Worm (Caenorhabditis elegans) whole organism, L2 larva: ENCODE measurements around the gene nhr-36.
A peak's percentile ranks its signal among the peaks of the same experiment; 100 is the strongest.

Experiments
- C34F6.9 ChIP-seq: fragments of 150-350 bp; optimal IDR thresholded peaks from 2 replicates; lab custom pipeline; 2014; ENCODE audit warnings: missing biosample characterization, missing genetic modification characterization
- F13H6.1 ChIP-seq: sonication (generic microtip); optimal IDR thresholded peaks from 2 replicates; lab custom pipeline; 2016; ENCODE audit warnings: missing genetic modification characterization, missing compliant biosample characterization
- R02D3.7 ChIP-seq: fragments of 150-350 bp; optimal IDR thresholded peaks from 2 replicates; lab custom pipeline; 2014; ENCODE audit warnings: missing biosample characterization, missing genetic modification characterization
- Y55F3AM.14 ChIP-seq: fragments of 200-800 bp; sonication (Bioruptor generic); optimal IDR thresholded peaks from 2 replicates; lab custom pipeline; 2018; ENCODE audit warnings: mild to moderate bottlenecking, missing genetic modification characterization, missing compliant biosample characterization
- ZK546.5 ChIP-seq: sonication (generic microtip); optimal IDR thresholded peaks from 2 replicates; lab custom pipeline; 2017; ENCODE audit warnings: missing biosample characterization, missing genetic modification characterization
- alr-1 ChIP-seq: fragments of 150-350 bp; optimal IDR thresholded peaks from 2 replicates; lab custom pipeline; 2014; ENCODE audit warnings: missing biosample characterization, missing genetic modification characterization
- aly-2 ChIP-seq: fragments of 150-350 bp; optimal IDR thresholded peaks from 2 replicates; lab custom pipeline; 2014; ENCODE audit warnings: missing biosample characterization, missing genetic modification characterization
- ama-1 ChIP-seq: fragments of 150-350 bp; optimal IDR thresholded peaks from 2 replicates; lab custom pipeline; 2018; ENCODE audit warnings: inconsistent platforms
- ceh-82 ChIP-seq: fragments of 150-350 bp; optimal IDR thresholded peaks from 2 replicates; lab custom pipeline; 2014; ENCODE audit warnings: missing biosample characterization, missing genetic modification characterization
- crh-2 ChIP-seq: sonication (generic microtip); optimal IDR thresholded peaks from 2 replicates; lab custom pipeline; 2017; ENCODE audit warnings: missing biosample characterization, missing genetic modification characterization
- dmd-4 ChIP-seq: sonication (generic microtip); optimal IDR thresholded peaks from 2 replicates; lab custom pipeline; 2017; ENCODE audit warnings: missing biosample characterization, missing genetic modification characterization
- elt-1 ChIP-seq: fragments of 150-350 bp; optimal IDR thresholded peaks from 2 replicates; lab custom pipeline; 2014; ENCODE audit warnings: missing biosample characterization, missing genetic modification characterization
- fos-1 ChIP-seq: fragments of 150-350 bp; optimal IDR thresholded peaks from 2 replicates; lab custom pipeline; 2014; ENCODE audit warnings: missing biosample characterization, missing genetic modification characterization
- gmeb-1 ChIP-seq: fragments of 150-350 bp; optimal IDR thresholded peaks from 2 replicates; lab custom pipeline; 2014; ENCODE audit warnings: missing biosample characterization, missing genetic modification characterization
- lin-11 ChIP-seq: fragments of 150-350 bp; sonication (generic microtip); optimal IDR thresholded peaks from 2 replicates; lab custom pipeline; 2014; ENCODE audit warnings: missing biosample characterization, missing genetic modification characterization, inconsistent platforms, mixed read lengths
- lin-13 ChIP-seq: fragments of 150-350 bp; optimal IDR thresholded peaks from 2 replicates; lab custom pipeline; 2014; ENCODE audit warnings: missing biosample characterization, missing genetic modification reagents, missing genetic modification characterization
- lin-39 ChIP-seq: fragments of 150-350 bp; optimal IDR thresholded peaks from 2 replicates; lab custom pipeline; 2014; ENCODE audit warnings: missing biosample characterization, missing genetic modification reagents, missing genetic modification characterization
- lsy-2 ChIP-seq, 2 experiments: fragments of 150-350 bp in 1 of 2; sonication (generic microtip) in 1 of 2; optimal IDR thresholded peaks; 2 replicates each; lab custom pipeline; 2014 to 2017; ENCODE audit warnings: missing biosample characterization in 2 of 2, missing genetic modification characterization in 2 of 2
- mab-5 ChIP-seq: fragments of 150-350 bp; optimal IDR thresholded peaks from 2 replicates; lab custom pipeline; 2014; ENCODE audit warnings: missing biosample characterization, missing genetic modification characterization
- nhr-10 ChIP-seq: sonication (generic microtip); optimal IDR thresholded peaks from 2 replicates; lab custom pipeline; 2017; ENCODE audit warnings: missing biosample characterization, missing genetic modification characterization
- nhr-11 ChIP-seq: fragments of 150-350 bp; optimal IDR thresholded peaks from 2 replicates; lab custom pipeline; 2014; ENCODE audit warnings: missing biosample characterization, missing genetic modification characterization
- nhr-12 ChIP-seq: fragments of 150-350 bp; optimal IDR thresholded peaks from 2 replicates; lab custom pipeline; 2014; ENCODE audit warnings: missing biosample characterization, missing genetic modification characterization
- nhr-129 ChIP-seq: fragments of 150-350 bp; optimal IDR thresholded peaks from 2 replicates; lab custom pipeline; 2014; ENCODE audit warnings: missing biosample characterization, missing genetic modification characterization
- nhr-21 ChIP-seq: fragments of 150-350 bp; optimal IDR thresholded peaks from 2 replicates; lab custom pipeline; 2014; ENCODE audit warnings: missing biosample characterization, missing genetic modification characterization
- nhr-237 ChIP-seq: fragments of 150-350 bp; optimal IDR thresholded peaks from 2 replicates; lab custom pipeline; 2014; ENCODE audit warnings: missing biosample characterization, missing genetic modification characterization
- nhr-25 ChIP-seq: fragments of 150-350 bp; sonication (generic microtip); optimal IDR thresholded peaks from 3 replicates; lab custom pipeline; 2014; ENCODE audit warnings: missing biosample characterization, missing genetic modification characterization
- nhr-6 ChIP-seq: fragments of 150-350 bp; optimal IDR thresholded peaks from 2 replicates; lab custom pipeline; 2014; ENCODE audit warnings: missing biosample characterization, missing genetic modification characterization
- nhr-77 ChIP-seq: fragments of 150-350 bp; optimal IDR thresholded peaks from 2 replicates; lab custom pipeline; 2014; ENCODE audit warnings: missing biosample characterization, missing genetic modification characterization
- peb-1 ChIP-seq: fragments of 150-350 bp; optimal IDR thresholded peaks from 2 replicates; lab custom pipeline; 2014; ENCODE audit warnings: missing biosample characterization, missing genetic modification characterization
- sem-4 ChIP-seq: fragments of 150-350 bp; optimal IDR thresholded peaks from 2 replicates; lab custom pipeline; 2014; ENCODE audit warnings: missing biosample characterization, missing genetic modification reagents, missing genetic modification characterization
- sma-3 ChIP-seq: sonication (generic microtip); optimal IDR thresholded peaks from 2 replicates; lab custom pipeline; 2016; ENCODE audit warnings: missing genetic modification reagents, missing genetic modification characterization, missing compliant biosample characterization
- sma-9 ChIP-seq, 2 experiments: fragments of 150-350 bp in 1 of 2; sonication (generic microtip) in 1 of 2; optimal IDR thresholded peaks; 2 replicates each; lab custom pipeline; 2014 to 2016; ENCODE audit warnings: missing genetic modification characterization in 2 of 2, mild to moderate bottlenecking in 1 of 2, missing biosample characterization in 1 of 2, missing compliant biosample characterization in 1 of 2, missing genetic modification reagents in 1 of 2, moderate library complexity in 1 of 2
- snpc-4 ChIP-seq: fragments of 150-350 bp; optimal IDR thresholded peaks from 2 replicates; lab custom pipeline; 2014; ENCODE audit warnings: missing biosample characterization, missing genetic modification characterization
- unc-39 ChIP-seq: fragments of 150-350 bp; optimal IDR thresholded peaks from 2 replicates; lab custom pipeline; 2014; ENCODE audit warnings: missing biosample characterization, missing genetic modification characterization
- unc-55 ChIP-seq: fragments of 150-350 bp; sonication (generic microtip); optimal IDR thresholded peaks from 3 replicates; lab custom pipeline; 2014; ENCODE audit warnings: missing biosample characterization, missing genetic modification reagents, missing genetic modification characterization
- unc-62 ChIP-seq: fragments of 150-350 bp; optimal IDR thresholded peaks from 2 replicates; lab custom pipeline; 2014; ENCODE audit warnings: missing biosample characterization, missing genetic modification reagents, missing genetic modification characterization
- zag-1 ChIP-seq: fragments of 150-350 bp; optimal IDR thresholded peaks from 2 replicates; lab custom pipeline; 2014; ENCODE audit warnings: missing biosample characterization, missing genetic modification characterization
- ztf-1 ChIP-seq: fragments of 200-800 bp; sonication (Bioruptor generic); conservative IDR thresholded peaks from 2 replicates; pipeline ENCODE4 v1.3.6; 2022; ENCODE audit warnings: missing genetic modification characterization, missing compliant biosample characterization
- ztf-11 ChIP-seq: sonication (generic microtip); optimal IDR thresholded peaks from 2 replicates; lab custom pipeline; 2017; ENCODE audit warnings: missing biosample characterization, missing genetic modification characterization
- ztf-4 ChIP-seq: fragments of 150-350 bp; optimal IDR thresholded peaks from 2 replicates; lab custom pipeline; 2014; ENCODE audit warnings: missing biosample characterization, missing genetic modification characterization

Gene nhr-36

ce11 chrV:9257467-9257866 is 3.9 kb downstream of the nhr-36 start, which contains the start of gene F07C3.16:
Gene F07C3.16, minus strand, starts transcription at chrV:9257567.
- TF ChIP-seq sma-3 (GFP tag; lab: Kevin White, UChicago) (no peak), ztf-1 (GFP tag; lab: Robert Waterston, UW) (no peak)

DNA sequence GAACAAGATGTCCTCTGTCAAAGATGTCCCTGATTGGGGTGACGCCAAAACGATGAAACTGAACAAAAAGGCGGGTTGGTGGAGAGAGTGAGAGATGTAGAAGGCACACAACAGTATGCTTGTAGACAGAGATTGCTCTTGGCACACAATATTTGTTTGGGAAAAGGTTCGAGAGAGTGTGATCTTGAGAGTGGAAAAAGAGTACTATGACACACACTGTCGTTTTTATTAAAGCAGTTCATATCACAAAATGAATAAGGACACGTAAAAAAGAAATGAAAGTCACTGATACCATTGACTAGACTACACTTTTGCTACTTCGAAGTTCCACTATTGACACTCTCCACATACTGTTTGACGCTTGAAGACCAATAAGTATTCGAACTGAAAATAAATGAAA is 5.9 kb downstream of the nhr-36 start:
- TF ChIP-seq gmeb-1 = peak; percentile 34
- TF ChIP-seq F13H6.1 (tag; lab: Kevin White, UChicago) = peak; percentile 48
- TF ChIP-seq unc-62 (GFP tag; lab: Kevin White, UChicago) = no peak
- TF ChIP-seq nhr-129 (tag; lab: Kevin White, UChicago) = peak; percentile 40
- no peak for TF ChIP-seq nhr-77 (tag; lab: Kevin White, UChicago)
- peak; percentile 46 for TF ChIP-seq sma-9 (GFP tag; optimal IDR thresholded peaks at IDR 0.05; lab: Kevin White, UChicago)
- TF ChIP-seq sma-9 (tag; optimal IDR thresholded peaks at IDR 0.05; lab: Kevin White, UChicago) = no peak
- TF ChIP-seq fos-1 (tag; lab: Kevin White, UChicago) = peak; percentile 94

DNA sequence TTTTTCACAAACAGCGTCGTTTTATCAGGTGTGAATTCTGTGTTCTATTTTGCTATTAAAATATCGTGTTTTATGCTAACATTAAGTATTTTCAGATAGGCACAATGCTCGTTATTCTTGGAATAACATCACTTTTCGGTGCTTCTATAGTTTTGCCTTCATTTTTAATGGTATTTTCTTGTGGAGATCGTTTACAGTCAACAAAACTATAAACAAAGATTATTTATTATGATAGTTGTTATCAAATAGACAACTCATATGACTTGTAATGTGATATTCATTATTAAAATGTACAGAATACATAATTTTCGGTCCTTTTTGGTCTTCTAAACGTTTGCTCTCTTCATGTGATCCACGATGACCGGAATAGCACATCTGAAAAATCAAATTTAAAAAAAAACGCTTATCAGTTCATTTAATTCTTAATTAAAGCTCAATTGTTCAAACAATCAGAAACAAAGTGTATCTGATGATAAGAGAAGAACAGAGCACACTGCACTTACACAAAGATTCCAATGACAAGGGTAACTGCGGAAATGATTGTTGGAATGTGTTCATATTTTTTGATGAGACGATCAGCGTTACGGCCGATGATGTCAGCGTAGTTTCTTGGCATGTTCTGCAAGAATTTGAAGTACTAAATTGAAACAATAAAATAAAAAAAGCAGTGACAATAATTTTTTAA is 7.2 kb downstream of the nhr-36 start, which contains the start of gene F07C3.9:
F07C3.9 (minus strand) TSS at position 635 of the 685 bp plus-strand sequence.
- no peak for TF ChIP-seq R02D3.7 (tag; lab: Kevin White, UChicago)
- TF ChIP-seq elt-1 (tag; lab: Kevin White, UChicago) = no peak
- peak; percentile 16 for TF ChIP-seq sma-9 (GFP tag; optimal IDR thresholded peaks at IDR 0.05; lab: Kevin White, UChicago)
- TF ChIP-seq sma-9 (tag; optimal IDR thresholded peaks at IDR 0.05; lab: Kevin White, UChicago) = no peak
- no peak for TF ChIP-seq unc-39 (tag; lab: Kevin White, UChicago)
- TF ChIP-seq fos-1 (tag; lab: Kevin White, UChicago) = peak; percentile 51
- TF ChIP-seq nhr-21 (tag; lab: Kevin White, UChicago) = no peak

DNA sequence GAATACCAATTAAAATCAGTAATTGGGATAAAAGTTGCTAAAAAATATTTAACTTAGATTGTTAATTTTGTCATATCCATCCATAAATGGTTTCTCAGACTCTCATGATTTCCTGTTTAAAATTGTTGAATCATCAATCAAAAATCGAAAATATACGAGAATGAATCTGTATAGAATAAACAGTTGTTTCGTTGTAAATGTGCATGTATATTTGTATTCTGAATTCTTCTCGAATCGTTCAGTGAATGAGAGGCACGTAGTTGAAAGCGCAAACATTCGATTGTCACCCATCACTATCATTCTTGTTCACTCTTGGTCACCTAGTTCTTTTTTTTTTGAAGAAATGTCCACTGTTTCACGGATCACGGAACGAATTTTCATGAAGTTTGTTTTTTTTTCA is 11.5 kb downstream of the nhr-36 start, which contains the start of gene ptd-2:
ptd-2 (plus strand) TSS at position 301 of the 400 bp plus-strand sequence.
- TF ChIP-seq C34F6.9 (tag; lab: Kevin White, UChicago) (no peak), gmeb-1 (no peak), ztf-11 (tag; lab: Kevin White, UChicago) (no peak), ama-1 (lab: Kevin White, UChicago) (no peak), nhr-11 (tag; lab: Kevin White, UChicago) (no peak), crh-2 (tag; lab: Kevin White, UChicago) (no peak), mab-5 (tag; lab: Kevin White, UChicago) (no peak), nhr-237 (tag; lab: Kevin White, UChicago) (no peak), ceh-82 (tag; lab: Kevin White, UChicago) (no peak)

- TF ChIP-seq nhr-25 (no peak), snpc-4 (tag; lab: Kevin White, UChicago) (no peak), nhr-6 (tag; lab: Kevin White, UChicago) (no peak), unc-55 (no peak), Y55F3AM.14 (no peak), alr-1 (tag; lab: Kevin White, UChicago) (no peak), zag-1 (tag; lab: Kevin White, UChicago) (no peak), lin-13 (GFP tag; lab: Kevin White, UChicago) (no peak), lin-11 (tag; lab: Kevin White, UChicago) (no peak)
Measured at ce11 chrV:9249206-9249605, 12.2 kb downstream of the nhr-36 start, which contains the start of gene str-94. Gene str-94, minus strand, starts transcription at chrV:9249306.

ce11 chrV:9247416-9247815 is 14.0 kb downstream of the nhr-36 start:
- peak; percentile 53 for TF ChIP-seq C34F6.9 (tag; lab: Kevin White, UChicago)
- no peak for TF ChIP-seq nhr-6 (tag; lab: Kevin White, UChicago)
- TF ChIP-seq crh-2 (tag; lab: Kevin White, UChicago) = no peak
- peak in 1 of 2 experiments; percentile 30 for TF ChIP-seq lsy-2 (tag; optimal IDR thresholded peaks at IDR 0.05; lab: Kevin White, UChicago)
- no peak for TF ChIP-seq zag-1 (tag; lab: Kevin White, UChicago)
- TF ChIP-seq peb-1 = no peak
- TF ChIP-seq ZK546.5 (tag; lab: Kevin White, UChicago) = no peak
- no peak for TF ChIP-seq nhr-77 (tag; lab: Kevin White, UChicago)
- no peak for TF ChIP-seq ama-1 (lab: Kevin White, UChicago)
- TF ChIP-seq unc-39 (tag; lab: Kevin White, UChicago) = no peak
- TF ChIP-seq nhr-10 (tag; lab: Kevin White, UChicago) = no peak
- TF ChIP-seq nhr-12 (tag; lab: Kevin White, UChicago) = no peak
- TF ChIP-seq nhr-129 (tag; lab: Kevin White, UChicago) = peak; percentile 75
- TF ChIP-seq fos-1 (tag; lab: Kevin White, UChicago) = no peak
- no peak for TF ChIP-seq Y55F3AM.14
- no peak for TF ChIP-seq aly-2 (tag; lab: Kevin White, UChicago)
- no peak for TF ChIP-seq alr-1 (tag; lab: Kevin White, UChicago)
- no peak for TF ChIP-seq ztf-4 (tag; lab: Kevin White, UChicago)
- no peak for TF ChIP-seq ztf-11 (tag; lab: Kevin White, UChicago)
- no peak for TF ChIP-seq sma-3 (GFP tag; lab: Kevin White, UChicago)
- TF ChIP-seq elt-1 (tag; lab: Kevin White, UChicago) = no peak
- no peak for TF ChIP-seq sem-4 (tag; lab: Kevin White, UChicago)
- TF ChIP-seq F13H6.1 (tag; lab: Kevin White, UChicago) = peak; percentile 34
- no peak for TF ChIP-seq dmd-4 (tag; lab: Kevin White, UChicago)
- TF ChIP-seq lin-39 (tag; lab: Kevin White, UChicago) = no peak
- TF ChIP-seq nhr-25 = no peak
- TF ChIP-seq unc-55 = peak; percentile 60
